Worm (Caenorhabditis elegans): Measurements from ENCODE around the gene abu-2.

DNA sequence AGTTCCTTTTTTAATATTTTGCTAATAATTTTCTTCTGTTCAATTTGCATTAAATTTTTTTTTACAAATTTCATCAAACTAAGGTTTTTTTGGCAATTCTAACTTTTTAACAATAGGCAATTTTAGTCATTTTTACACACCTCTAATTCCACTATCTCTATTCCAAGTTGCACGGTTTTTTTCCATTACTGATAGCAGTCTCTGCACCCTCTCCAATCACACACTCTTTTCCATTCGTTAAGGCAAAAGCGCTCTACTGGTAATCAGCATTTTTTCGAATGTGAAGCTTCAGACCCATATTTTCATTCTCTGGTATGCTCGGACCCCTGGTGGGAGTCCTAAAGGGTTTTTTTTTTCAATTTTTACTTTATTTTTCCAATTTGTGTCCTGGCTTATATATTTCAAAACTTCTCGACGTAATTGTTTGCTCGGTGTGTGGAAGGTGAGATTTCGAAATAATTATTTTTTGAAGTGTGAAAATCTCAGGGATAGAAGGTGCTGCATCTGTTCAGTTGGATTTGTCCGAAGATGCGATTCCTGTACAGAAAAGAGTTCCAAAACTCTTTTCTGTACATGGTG is 6.4 kb upstream of the abu-2 start, which contains the start of the genes F19G12.4 and F19G12.8:
- no peak for TF ChIP-seq unc-62 (GFP tag; optimal IDR thresholded peaks at IDR 0.05 in 1 of 2)
- no peak for TF ChIP-seq unc-62 (tag; optimal IDR thresholded peaks at IDR 0.05)
- no peak for TF ChIP-seq nhr-41 (GFP tag; IDR thresholded peaks at IDR 0.05)
- TF ChIP-seq jun-1 (tag; optimal IDR thresholded peaks at IDR 0.05): no peak
- no peak for TF ChIP-seq R02D3.7 (tag; optimal IDR thresholded peaks at IDR 0.05)
- TF ChIP-seq nhr-11 (tag; optimal IDR thresholded peaks at IDR 0.05): no peak
